Worm (Caenorhabditis elegans): ENCODE data around the gene R09D1.14.
"Not testable (repeated sequence)": the region's sequence is repeated elsewhere in the genome, so short reads cannot be mapped to it uniquely, and the experiment has no call there.

The R09D1.14 gene

DNA sequence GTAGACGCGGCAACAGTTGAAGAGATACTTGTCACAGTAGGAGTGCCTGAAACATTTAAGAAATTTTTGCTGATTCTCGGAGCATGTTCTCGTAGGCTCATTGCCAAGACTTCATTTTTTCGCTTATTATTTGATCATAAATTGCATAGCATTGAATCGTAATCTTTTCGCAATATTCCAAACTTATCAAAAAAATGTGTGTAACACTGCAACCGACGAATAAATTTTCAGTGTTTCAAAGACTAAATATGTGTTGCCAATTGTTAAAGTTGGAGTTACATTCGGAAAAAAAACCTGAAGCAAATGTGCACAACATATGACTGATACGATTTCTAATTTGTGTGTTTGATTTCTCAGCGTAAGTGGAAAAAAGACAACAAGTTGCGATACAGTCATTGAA lies at the start of gene R09D1.14:
Gene R09D1.14 (minus strand): TSS at position 101 of the 400 bp plus-strand sequence.
- not testable (repeated sequence) for TF ChIP-seq klf-2 (GFP tag; conservative IDR thresholded peaks at IDR 0.05); ztf-29 (GFP tag; IDR thresholded peaks at IDR 0.05); med-1 (GFP tag; optimal IDR thresholded peaks at IDR 0.05; ENCODE audit: insufficient read depth)

- no peak for TF ChIP-seq ref-1 (GFP tag; conservative IDR thresholded peaks at IDR 0.05)
- no peak for TF ChIP-seq T22C8.4 (GFP tag; IDR thresholded peaks at IDR 0.05)
- no peak for TF ChIP-seq med-1 (GFP tag; optimal IDR thresholded peaks at IDR 0.05; ENCODE audit: insufficient read depth)
- TF ChIP-seq tab-1 (GFP tag; IDR thresholded peaks at IDR 0.05): no peak
- TF ChIP-seq cog-1 (tag; optimal IDR thresholded peaks at IDR 0.05): no peak
- TF ChIP-seq ztf-29 (GFP tag; IDR thresholded peaks at IDR 0.05): no peak
- TF ChIP-seq ztf-23 (GFP tag; IDR thresholded peaks at IDR 0.05): no peak
- TF ChIP-seq klf-2 (GFP tag; conservative IDR thresholded peaks at IDR 0.05): no peak
- TF ChIP-seq flt-1 (GFP tag; IDR thresholded peaks at IDR 0.05): no peak
Observed at ce11 chrII:9507181-9507580, 47.8 kb upstream of the R09D1.14 start, which contains the start of gene gcy-3. Gene gcy-3, minus strand, starts transcription at chrII:9507281.

- TF ChIP-seq T22C8.4 (GFP tag; IDR thresholded peaks at IDR 0.05): no peak
- TF ChIP-seq ztf-29 (GFP tag; IDR thresholded peaks at IDR 0.05): no peak
- TF ChIP-seq tab-1 (GFP tag; IDR thresholded peaks at IDR 0.05): no peak
- TF ChIP-seq flt-1 (GFP tag; IDR thresholded peaks at IDR 0.05): no peak
- no peak for TF ChIP-seq med-1 (GFP tag; optimal IDR thresholded peaks at IDR 0.05; ENCODE audit: insufficient read depth)
- TF ChIP-seq klf-2 (GFP tag; conservative IDR thresholded peaks at IDR 0.05): no peak
- TF ChIP-seq cog-1 (tag; optimal IDR thresholded peaks at IDR 0.05): no peak
- TF ChIP-seq ref-1 (GFP tag; conservative IDR thresholded peaks at IDR 0.05): no peak
- no peak for TF ChIP-seq ztf-23 (GFP tag; IDR thresholded peaks at IDR 0.05)
Observed at ce11 chrII:9501955-9502354, 42.6 kb upstream of the R09D1.14 start.

ce11 chrII:9500926-9501325 lies 41.6 kb upstream of the R09D1.14 start:
- no peak for TF ChIP-seq T22C8.4 (GFP tag; IDR thresholded peaks at IDR 0.05)
- no peak for TF ChIP-seq cog-1 (tag; optimal IDR thresholded peaks at IDR 0.05)
- no peak for TF ChIP-seq ref-1 (GFP tag; conservative IDR thresholded peaks at IDR 0.05)
- TF ChIP-seq tab-1 (GFP tag; IDR thresholded peaks at IDR 0.05): no peak
- no peak for TF ChIP-seq flt-1 (GFP tag; IDR thresholded peaks at IDR 0.05)
- no peak for TF ChIP-seq ztf-23 (GFP tag; IDR thresholded peaks at IDR 0.05)
- TF ChIP-seq med-1 (GFP tag; optimal IDR thresholded peaks at IDR 0.05; ENCODE audit: insufficient read depth): no peak
- TF ChIP-seq klf-2 (GFP tag; conservative IDR thresholded peaks at IDR 0.05): no peak
- TF ChIP-seq ztf-29 (GFP tag; IDR thresholded peaks at IDR 0.05): no peak

ce11 chrII:9498589-9498988 lies 39.2 kb upstream of the R09D1.14 start:
- TF ChIP-seq ztf-29 (GFP tag; IDR thresholded peaks at IDR 0.05) (no peak), med-1 (GFP tag; optimal IDR thresholded peaks at IDR 0.05; ENCODE audit: insufficient read depth) (no peak), klf-2 (GFP tag; conservative IDR thresholded peaks at IDR 0.05) (no peak), cog-1 (tag; optimal IDR thresholded peaks at IDR 0.05) (no peak), T22C8.4 (GFP tag; IDR thresholded peaks at IDR 0.05) (no peak), ref-1 (GFP tag; conservative IDR thresholded peaks at IDR 0.05) (no peak), tab-1 (GFP tag; IDR thresholded peaks at IDR 0.05) (no peak), ztf-23 (GFP tag; IDR thresholded peaks at IDR 0.05) (no peak), flt-1 (GFP tag; IDR thresholded peaks at IDR 0.05) (no peak)

DNA sequence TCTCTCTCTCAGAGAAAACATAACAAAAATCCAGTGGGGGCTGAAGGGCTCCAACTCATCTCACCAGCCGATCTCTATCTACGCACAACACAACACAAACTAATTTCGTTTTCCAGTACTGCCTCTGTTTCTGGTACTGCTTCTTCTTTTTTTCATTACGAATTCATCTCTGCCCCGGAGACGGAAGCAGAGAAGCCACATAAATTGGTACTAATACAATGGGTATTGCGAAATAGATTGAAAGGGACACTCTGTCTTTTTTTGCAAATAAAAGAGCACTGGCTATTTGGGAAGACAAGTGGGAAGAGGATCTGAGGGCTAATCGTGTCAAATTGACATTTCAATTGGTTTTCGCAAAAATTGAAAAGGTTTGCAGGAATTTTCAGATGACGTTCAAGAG lies 37.9 kb upstream of the R09D1.14 start:
- no peak for TF ChIP-seq cog-1 (tag; optimal IDR thresholded peaks at IDR 0.05)
- TF ChIP-seq ztf-23 (GFP tag; IDR thresholded peaks at IDR 0.05): no peak
- no peak for TF ChIP-seq T22C8.4 (GFP tag; IDR thresholded peaks at IDR 0.05)
- no peak for TF ChIP-seq ztf-29 (GFP tag; IDR thresholded peaks at IDR 0.05)
- TF ChIP-seq klf-2 (GFP tag; conservative IDR thresholded peaks at IDR 0.05): no peak
- no peak for TF ChIP-seq med-1 (GFP tag; optimal IDR thresholded peaks at IDR 0.05; ENCODE audit: insufficient read depth)
- TF ChIP-seq tab-1 (GFP tag; IDR thresholded peaks at IDR 0.05): no peak
- TF ChIP-seq ref-1 (GFP tag; conservative IDR thresholded peaks at IDR 0.05): no peak
- no peak for TF ChIP-seq flt-1 (GFP tag; IDR thresholded peaks at IDR 0.05)

ce11 chrII:9493242-9494058 lies 34.1 kb upstream of the R09D1.14 start:
- no peak for TF ChIP-seq T22C8.4 (GFP tag; IDR thresholded peaks at IDR 0.05)
- TF ChIP-seq ref-1 (GFP tag; conservative IDR thresholded peaks at IDR 0.05): no peak
- no peak for TF ChIP-seq ztf-29 (GFP tag; IDR thresholded peaks at IDR 0.05)
- no peak for TF ChIP-seq med-1 (GFP tag; optimal IDR thresholded peaks at IDR 0.05; ENCODE audit: insufficient read depth)
- no peak for TF ChIP-seq flt-1 (GFP tag; IDR thresholded peaks at IDR 0.05)
- no peak for TF ChIP-seq cog-1 (tag; optimal IDR thresholded peaks at IDR 0.05)

DNA sequence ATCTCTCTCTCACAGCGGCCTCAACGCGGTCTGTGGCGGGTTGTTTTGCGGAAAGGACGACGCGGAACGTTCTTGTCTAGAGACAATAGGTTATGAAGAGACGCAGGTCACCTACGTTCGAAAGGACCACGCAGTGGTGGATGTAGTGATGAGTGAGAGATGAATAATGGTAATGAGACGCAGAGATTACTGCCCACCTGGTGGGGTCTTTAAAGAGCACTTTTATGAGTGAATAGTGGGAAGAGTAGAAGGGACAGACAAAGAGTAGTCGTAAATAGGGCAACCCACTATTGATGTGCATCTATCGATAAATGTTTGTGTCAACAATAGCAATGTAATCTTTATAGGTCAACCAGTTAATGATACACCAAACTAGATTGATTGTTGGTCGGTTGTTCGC lies 31.7 kb upstream of the R09D1.14 start:
- no peak for TF ChIP-seq ztf-29 (GFP tag; IDR thresholded peaks at IDR 0.05)
- TF ChIP-seq tab-1 (GFP tag; IDR thresholded peaks at IDR 0.05): 0 out of 2 replicates have a peak, but pooled peaks have one; percentile 34
- peak; percentile 42; the same call in 1 of the 2 replicates for TF ChIP-seq flt-1 (GFP tag; IDR thresholded peaks at IDR 0.05)
- peak; percentile 67 for TF ChIP-seq cog-1 (tag; optimal IDR thresholded peaks at IDR 0.05)

- no peak for TF ChIP-seq ztf-23 (GFP tag; IDR thresholded peaks at IDR 0.05)
- TF ChIP-seq ref-1 (GFP tag; conservative IDR thresholded peaks at IDR 0.05): no peak
Observed at ce11 chrII:9490589-9490988, 31.2 kb upstream of the R09D1.14 start.

DNA sequence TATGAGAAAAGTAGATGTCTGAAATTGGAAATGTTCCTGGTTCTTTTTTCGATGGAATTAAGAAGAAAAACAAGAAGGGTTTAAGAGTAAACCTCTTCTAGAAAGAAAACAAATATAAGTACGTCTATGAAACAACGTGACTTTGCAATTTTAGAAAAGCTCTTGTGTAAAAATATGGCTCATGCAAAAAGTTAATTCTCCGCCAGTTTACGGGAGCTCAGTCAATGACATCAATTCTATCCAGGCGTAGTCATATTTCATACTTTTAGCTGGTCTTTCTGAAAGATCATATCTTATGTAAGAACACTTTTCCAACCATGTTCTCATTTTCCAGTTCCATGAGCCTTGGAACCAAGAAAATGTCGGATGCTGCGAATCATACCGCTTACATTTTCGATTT lies 30.6 kb upstream of the R09D1.14 start:
- TF ChIP-seq tab-1 (GFP tag; IDR thresholded peaks at IDR 0.05) (no peak), cog-1 (tag; optimal IDR thresholded peaks at IDR 0.05) (no peak), flt-1 (GFP tag; IDR thresholded peaks at IDR 0.05) (no peak), med-1 (GFP tag; optimal IDR thresholded peaks at IDR 0.05; ENCODE audit: insufficient read depth) (no peak), ztf-29 (GFP tag; IDR thresholded peaks at IDR 0.05) (no peak), klf-2 (GFP tag; conservative IDR thresholded peaks at IDR 0.05) (no peak), ref-1 (GFP tag; conservative IDR thresholded peaks at IDR 0.05) (no peak), T22C8.4 (GFP tag; IDR thresholded peaks at IDR 0.05) (no peak), ztf-23 (GFP tag; IDR thresholded peaks at IDR 0.05) (no peak)
